Worm (Caenorhabditis elegans) whole organism, L4 larva: ENCODE results near the gene lst-2.

Experiments
- F10B5.3 ChIP-seq: sonication (generic microtip); optimal IDR thresholded peaks from 2 replicates; lab custom pipeline; 2016; ENCODE audit warnings: mild to moderate bottlenecking, missing genetic modification characterization, missing compliant biosample characterization
- F37D6.2 ChIP-seq: sonication (generic microtip); optimal IDR thresholded peaks from 2 replicates; lab custom pipeline; 2016; ENCODE audit warnings: mild to moderate bottlenecking, missing genetic modification characterization, missing compliant biosample characterization
- F49E8.2 ChIP-seq: sonication (generic microtip); optimal IDR thresholded peaks from 2 replicates; lab custom pipeline; 2016; ENCODE audit warnings: missing compliant biosample characterization, mild to moderate bottlenecking, missing genetic modification characterization, borderline replicate concordance
- T20F7.1 ChIP-seq: fragments of 200-800 bp; sonication (Bioruptor generic); optimal IDR thresholded peaks from 2 replicates; lab custom pipeline; 2018; ENCODE audit warnings: mild to moderate bottlenecking, missing genetic modification characterization, missing compliant biosample characterization
- Y105C5A.15 ChIP-seq: fragments of 200-800 bp; sonication (Bioruptor generic); IDR thresholded peaks from 2 replicates; pipeline ENCODE4 v1.3.6; 2022; ENCODE audit warnings: missing genetic modification characterization, missing compliant biosample characterization
- Y75B8A.6 ChIP-seq: fragments of 200-800 bp; sonication (Bioruptor generic); IDR thresholded peaks from 2 replicates; pipeline ENCODE4 v1.3.6; 2022; ENCODE audit warnings: missing genetic modification reagents, missing genetic modification characterization, missing compliant biosample characterization
- aha-1 ChIP-seq: fragments of 150-350 bp; peaks from one replicate; lab custom pipeline; 2014; ENCODE audit warnings: missing biosample characterization, missing genetic modification characterization
- ama-1 ChIP-seq: fragments of 150-350 bp; optimal IDR thresholded peaks from 2 replicates; lab custom pipeline; 2014; ENCODE audit warnings: inconsistent platforms, mixed read lengths
- ces-1 ChIP-seq: fragments of 150-350 bp; sonication (generic microtip); optimal IDR thresholded peaks from 4 replicates; lab custom pipeline; 2014; ENCODE audit warnings: missing biosample characterization, missing genetic modification reagents, missing genetic modification characterization
- cey-2 ChIP-seq: sonication (generic microtip); optimal IDR thresholded peaks from 3 replicates; lab custom pipeline; 2017; ENCODE audit warnings: missing genetic modification characterization, mild to moderate bottlenecking, missing compliant biosample characterization, antibody characterized with exemption, borderline replicate concordance; ENCODE audit not compliant: insufficient read depth
- daf-16 ChIP-seq, 3 experiments: sonication (generic microtip); optimal IDR thresholded peaks; 2 replicates each; lab custom pipeline; 2016 to 2017; ENCODE audit warnings: missing genetic modification characterization in 3 of 3, missing genetic modification reagents in 3 of 3, mild to moderate bottlenecking in 2 of 3, missing compliant biosample characterization in 2 of 3, missing biosample characterization in 1 of 3, moderate library complexity in 1 of 3
- daf-19 ChIP-seq: fragments of 200-800 bp; sonication (Bioruptor generic); conservative IDR thresholded peaks from 2 replicates; pipeline ENCODE4 v1.3.6; 2022; ENCODE audit warnings: missing genetic modification characterization, missing compliant biosample characterization
- egl-27 ChIP-seq: sonication (generic microtip); optimal IDR thresholded peaks from 3 replicates; lab custom pipeline; 2017; ENCODE audit warnings: missing biosample characterization, missing genetic modification reagents, missing genetic modification characterization
- egl-43 ChIP-seq: fragments of 200-800 bp; sonication (Bioruptor generic); IDR thresholded peaks from 2 replicates; pipeline ENCODE4 v1.3.6; 2022; ENCODE audit warnings: missing genetic modification reagents, missing genetic modification characterization, missing compliant biosample characterization
- fkh-10 ChIP-seq: fragments of 150-350 bp; optimal IDR thresholded peaks from 2 replicates; lab custom pipeline; 2014; ENCODE audit warnings: missing biosample characterization, missing genetic modification reagents, missing genetic modification characterization
- hif-1 ChIP-seq, 2 experiments: sonication (generic microtip); optimal IDR thresholded peaks; 2 replicates each; lab custom pipeline; 2016 to 2017; ENCODE audit warnings: missing compliant biosample characterization in 2 of 2, missing genetic modification characterization in 2 of 2, missing genetic modification reagents in 2 of 2, missing genotype in 2 of 2, mild to moderate bottlenecking in 1 of 2
- hlh-30 ChIP-seq: sonication (generic microtip); optimal IDR thresholded peaks from 2 replicates; lab custom pipeline; 2017; ENCODE audit warnings: antibody characterized with exemption, mild to moderate bottlenecking, missing genetic modification characterization, missing compliant biosample characterization; ENCODE audit not compliant: insufficient read depth
- lin-13 ChIP-seq: fragments of 150-350 bp; optimal IDR thresholded peaks from 2 replicates; lab custom pipeline; 2014; ENCODE audit warnings: missing biosample characterization, missing genetic modification reagents, missing genetic modification characterization
- madf-5 ChIP-seq, 2 experiments: fragments of 200-800 bp; sonication (Bioruptor generic); IDR thresholded peaks; 2 replicates each; pipeline ENCODE4 v1.3.6; 2022; ENCODE audit warnings: missing compliant biosample characterization in 2 of 2, missing genetic modification characterization in 2 of 2
- mdl-1 ChIP-seq, 2 experiments: fragments of 150-350 bp in 1 of 2; sonication (generic microtip) in 1 of 2; optimal IDR thresholded peaks; 2 replicates each; lab custom pipeline; 2014 to 2017; ENCODE audit warnings: missing biosample characterization in 2 of 2, missing genetic modification characterization in 2 of 2
- mdt-29 ChIP-seq: fragments of 200-800 bp; sonication (Bioruptor generic); IDR thresholded peaks from 2 replicates; pipeline ENCODE4 v1.3.6; 2022; ENCODE audit warnings: missing genetic modification reagents, missing genetic modification characterization, missing compliant biosample characterization
- mxl-3 ChIP-seq: fragments of 200-800 bp; sonication (Bioruptor generic); optimal IDR thresholded peaks from 2 replicates; lab custom pipeline; 2018; ENCODE audit warnings: mild to moderate bottlenecking, missing genetic modification characterization, missing compliant biosample characterization
- nhr-10 ChIP-seq: fragments of 150-350 bp; optimal IDR thresholded peaks from 2 replicates; lab custom pipeline; 2014; ENCODE audit warnings: missing biosample characterization, missing genetic modification characterization
- nhr-237 ChIP-seq: sonication (generic microtip); optimal IDR thresholded peaks from 2 replicates; lab custom pipeline; 2017; ENCODE audit warnings: missing biosample characterization, missing genetic modification characterization
- nhr-25 ChIP-seq: sonication (generic microtip); optimal IDR thresholded peaks from 2 replicates; lab custom pipeline; 2017; ENCODE audit warnings: missing genetic modification characterization, mild to moderate bottlenecking, missing compliant biosample characterization, antibody characterized with exemption, moderate library complexity, borderline replicate concordance; ENCODE audit not compliant: insufficient read depth
- nhr-28 ChIP-seq: fragments of 150-350 bp; optimal IDR thresholded peaks from 2 replicates; lab custom pipeline; 2014; ENCODE audit warnings: missing biosample characterization, missing genetic modification characterization
- nhr-41 ChIP-seq: fragments of 200-800 bp; sonication (Bioruptor generic); IDR thresholded peaks from 2 replicates; pipeline ENCODE4 v1.3.6; 2022; ENCODE audit warnings: missing genetic modification reagents, missing genetic modification characterization, missing compliant biosample characterization
- nhr-6 ChIP-seq: fragments of 150-350 bp; optimal IDR thresholded peaks from 2 replicates; lab custom pipeline; 2014; ENCODE audit warnings: missing biosample characterization, missing genetic modification characterization
- pqm-1 ChIP-seq: sonication (generic microtip); optimal IDR thresholded peaks from 2 replicates; lab custom pipeline; 2017; ENCODE audit warnings: missing biosample characterization, missing genetic modification characterization
- set-16 ChIP-seq: fragments of 200-800 bp; sonication (Bioruptor generic); IDR thresholded peaks from 2 replicates; pipeline ENCODE4 v1.3.6; 2022; ENCODE audit warnings: missing genetic modification reagents, missing genetic modification characterization, missing compliant biosample characterization
- tag-97 ChIP-seq: fragments of 200-800 bp; sonication (Bioruptor generic); IDR thresholded peaks from 2 replicates; pipeline ENCODE4 v1.3.6; 2022; ENCODE audit warnings: missing genetic modification characterization, missing compliant biosample characterization
- unc-130 ChIP-seq: sonication (generic microtip); optimal IDR thresholded peaks from 2 replicates; lab custom pipeline; 2016; ENCODE audit warnings: missing genetic modification reagents, missing genetic modification characterization, missing compliant biosample characterization
- unc-39 ChIP-seq: sonication (generic microtip); optimal IDR thresholded peaks from 2 replicates; lab custom pipeline; 2017; ENCODE audit warnings: missing biosample characterization, missing genetic modification characterization
- vab-7 ChIP-seq: fragments of 200-800 bp; sonication (Bioruptor generic); IDR thresholded peaks from 2 replicates; pipeline ENCODE4 v1.3.6; 2022; ENCODE audit warnings: missing genetic modification reagents, missing genetic modification characterization, missing compliant biosample characterization
- zag-1 ChIP-seq: fragments of 150-350 bp; optimal IDR thresholded peaks from 2 replicates; lab custom pipeline; 2014; ENCODE audit warnings: missing biosample characterization, missing genetic modification characterization
- zfp-3 ChIP-seq: fragments of 200-800 bp; sonication (Bioruptor generic); conservative IDR thresholded peaks from 2 replicates; pipeline ENCODE4 v1.3.6; 2022; ENCODE audit warnings: missing genetic modification reagents, missing genetic modification characterization, missing compliant biosample characterization
- zip-11 ChIP-seq: fragments of 200-800 bp; sonication (Bioruptor generic); IDR thresholded peaks from 2 replicates; pipeline ENCODE4 v1.3.6; 2022; ENCODE audit warnings: missing genetic modification characterization, missing compliant biosample characterization
- zip-2 ChIP-seq: fragments of 150-350 bp; optimal IDR thresholded peaks from 2 replicates; lab custom pipeline; 2014; ENCODE audit warnings: missing biosample characterization, missing genetic modification characterization

Gene lst-2

DNA sequence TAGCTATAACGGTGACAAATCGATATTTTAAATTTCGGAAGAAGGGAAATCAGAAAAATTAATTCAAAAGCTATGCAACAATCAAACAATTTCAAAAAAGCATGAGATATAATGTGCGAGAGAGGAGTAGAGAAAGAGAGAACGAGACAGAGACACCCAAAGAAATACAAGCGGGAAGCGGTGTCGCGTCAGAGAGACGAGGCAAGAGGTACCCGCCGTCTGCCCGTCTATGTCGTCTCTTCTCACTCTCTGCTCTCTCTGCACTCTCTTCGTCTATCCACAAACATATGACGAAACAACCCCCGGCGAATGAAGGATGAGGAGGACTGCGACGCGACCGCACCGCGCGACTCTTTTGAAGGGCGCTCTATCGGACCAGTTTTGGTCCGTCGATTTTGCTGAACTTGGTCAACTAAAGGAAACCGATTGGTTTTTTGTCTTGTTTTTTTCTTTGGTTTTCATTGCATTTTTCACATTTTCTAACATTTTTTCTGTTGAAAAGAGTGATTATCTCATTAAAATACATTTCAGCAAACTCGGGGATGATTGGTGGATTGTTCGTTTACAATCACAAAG lies 5.8 kb upstream of the lst-2 start, which contains the start of gene dpy-23 (continued):
- peak; percentile 49; the same call in 1 of the 2 replicates for TF ChIP-seq nhr-41 (GFP tag; lab: Robert Waterston, UW)
- peak; percentile 99 for TF ChIP-seq aha-1
- peak; percentile 38 for TF ChIP-seq zip-2 (tag; lab: Kevin White, UChicago)
- TF ChIP-seq F37D6.2 (tag; lab: Kevin White, UChicago), result peak; percentile 84
- TF ChIP-seq nhr-25 (tag; lab: Kevin White, UChicago), result peak; percentile 90
- TF ChIP-seq pqm-1 (tag; lab: Kevin White, UChicago), result no peak
- TF ChIP-seq ama-1 (lab: Kevin White, UChicago), result no peak
- no peak for TF ChIP-seq nhr-237 (tag; lab: Kevin White, UChicago)
- TF ChIP-seq zag-1 (tag; lab: Kevin White, UChicago), result peak; percentile 77
- TF ChIP-seq zip-11 (GFP tag; lab: Robert Waterston, UW), result no peak
- TF ChIP-seq daf-19 (GFP tag; lab: Robert Waterston, UW), result no peak
- peak; percentile 1 to 47 for TF ChIP-seq daf-16 (GFP tag; optimal IDR thresholded peaks at IDR 0.05; lab: Kevin White, UChicago)
- TF ChIP-seq daf-16 (tag; optimal IDR thresholded peaks at IDR 0.05; lab: Kevin White, UChicago), result peak; percentile 73
- peak; percentile 0 for TF ChIP-seq F10B5.3 (tag; lab: Kevin White, UChicago)
- peak; percentile 89 for TF ChIP-seq egl-43
- peak; percentile 75 for TF ChIP-seq T20F7.1 (GFP tag; lab: Kevin White, UChicago)
- TF ChIP-seq Y105C5A.15 (GFP tag; lab: Robert Waterston, UW), result no peak
- TF ChIP-seq lin-13, result peak; percentile 91
- no peak for TF ChIP-seq F49E8.2 (tag; lab: Kevin White, UChicago)
- peak; percentile 82 for TF ChIP-seq mxl-3 (GFP tag; lab: Kevin White, UChicago)

DNA sequence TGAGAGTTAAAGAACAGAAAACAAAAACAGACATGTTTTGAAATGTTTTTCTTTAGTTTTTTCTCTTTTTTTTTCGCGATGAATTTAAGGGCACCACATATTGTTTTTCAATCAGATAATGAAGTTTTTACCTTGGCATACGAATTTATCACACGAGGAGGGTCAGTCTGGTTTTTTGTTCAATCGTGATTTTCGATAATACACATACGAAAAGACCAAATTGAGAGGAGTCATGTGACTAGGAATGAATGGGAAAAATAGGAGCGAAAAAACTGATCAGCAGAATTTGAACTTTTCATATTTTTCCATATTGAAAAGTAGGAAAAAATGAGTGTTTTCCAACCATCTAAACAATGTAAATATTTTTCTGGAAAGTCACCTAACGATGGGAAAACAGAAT lies 3.3 kb upstream of the lst-2 start:
- peak; percentile 4 for TF ChIP-seq nhr-28
- peak; percentile 69 for TF ChIP-seq hlh-30 (tag; lab: Kevin White, UChicago)
- no peak for TF ChIP-seq hif-1 (tag; optimal IDR thresholded peaks at IDR 0.05; lab: Kevin White, UChicago)
- peak in 1 of 2 experiments; percentile 5 for TF ChIP-seq mdl-1 (tag; optimal IDR thresholded peaks at IDR 0.05; lab: Kevin White, UChicago)

DNA sequence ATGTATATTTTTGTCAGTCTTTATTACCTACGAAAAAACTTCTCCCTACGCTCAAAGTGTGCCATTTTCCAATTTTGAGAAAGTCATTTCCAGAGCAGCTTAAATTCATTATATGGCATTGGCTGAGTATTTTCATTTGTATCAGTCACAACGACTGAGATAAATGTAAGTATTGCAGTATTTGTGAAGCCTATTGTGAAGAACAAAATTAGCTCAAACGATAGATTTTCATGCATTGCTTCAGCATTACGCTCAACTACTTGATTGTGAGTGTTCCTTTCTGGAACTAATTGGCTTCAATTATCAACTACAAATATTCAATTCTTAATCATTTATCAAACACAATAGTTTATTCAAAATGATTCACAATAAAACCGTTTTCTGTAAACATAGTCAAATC lies 5.5 kb downstream of the lst-2 start, which contains the start of gene R160.12:
Gene R160.12 (minus strand): TSS at position 101 of the 400 bp plus-strand sequence.
- no peak for TF ChIP-seq zip-11 (GFP tag; lab: Robert Waterston, UW)
- no peak for TF ChIP-seq nhr-6 (tag; lab: Kevin White, UChicago)
- no peak for TF ChIP-seq nhr-28
- no peak for TF ChIP-seq Y75B8A.6
- no peak for TF ChIP-seq tag-97 (GFP tag; lab: Robert Waterston, UW)
- no peak for TF ChIP-seq fkh-10
- TF ChIP-seq ces-1 (GFP tag; lab: Kevin White, UChicago), result no peak
- TF ChIP-seq nhr-10 (tag; lab: Kevin White, UChicago), result no peak
- TF ChIP-seq cey-2, result no peak
- no peak for TF ChIP-seq nhr-237 (tag; lab: Kevin White, UChicago)
- no peak for TF ChIP-seq mdt-29 (GFP tag; lab: Robert Waterston, UW)
- TF ChIP-seq madf-5 (GFP tag; IDR thresholded peaks at IDR 0.05; lab: Robert Waterston, UW), result no peak
- TF ChIP-seq vab-7, result no peak
- TF ChIP-seq unc-130 (GFP tag; lab: Kevin White, UChicago), result no peak

DNA sequence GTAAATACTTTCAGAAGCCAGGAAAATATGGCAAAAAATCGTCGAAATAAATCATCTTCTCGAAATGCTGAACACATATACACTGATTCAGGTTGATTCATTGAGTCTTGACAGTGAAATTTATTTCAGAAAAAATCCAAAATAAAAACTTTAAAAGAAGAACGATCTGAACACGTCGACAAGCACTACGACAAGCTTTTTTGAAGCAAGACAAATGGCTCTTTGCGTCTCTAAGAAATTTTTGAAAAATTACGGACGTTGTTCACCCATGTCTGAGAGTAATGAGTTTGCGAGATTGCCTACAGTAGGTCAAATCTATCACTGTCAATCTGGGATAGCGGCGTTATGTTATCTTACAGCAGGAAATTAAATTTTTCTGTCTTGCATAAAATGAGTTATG lies 6.4 kb downstream of the lst-2 start, which contains the start of gene R160.2:
Gene R160.2 (minus strand): TSS at position 101 of the 400 bp plus-strand sequence.
- TF ChIP-seq mdt-29 (GFP tag; lab: Robert Waterston, UW) (no peak), unc-39 (tag; lab: Kevin White, UChicago) (no peak), T20F7.1 (GFP tag; lab: Kevin White, UChicago) (no peak), egl-27 (tag; lab: Kevin White, UChicago) (no peak), zfp-3 (GFP tag; lab: Robert Waterston, UW) (no peak), set-16 (GFP tag; lab: Robert Waterston, UW) (no peak)
